Worm (Caenorhabditis elegans): ENCODE data around the gene Y38C1AA.19.

DNA sequence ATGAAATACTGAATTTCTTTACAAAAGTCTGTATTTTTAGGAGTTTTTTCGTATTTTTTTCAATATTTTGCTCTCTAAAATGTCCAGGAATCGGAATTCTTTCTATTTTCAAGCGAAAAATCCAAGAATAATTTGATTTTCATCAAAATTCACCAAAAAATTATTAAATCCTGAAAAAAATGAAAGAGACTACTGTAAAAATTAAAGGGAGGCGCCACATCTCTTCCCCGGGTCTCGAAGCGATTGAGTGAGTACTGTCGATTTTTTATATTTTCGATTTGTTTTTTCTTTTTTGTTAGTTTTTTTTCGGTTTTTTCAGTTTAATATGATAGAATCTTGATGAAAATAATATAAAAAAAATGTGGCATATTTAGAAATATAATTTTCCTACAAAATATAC is 23.6 kb downstream of the Y38C1AA.19 start:
- TF ChIP-seq lsy-2 (tag; optimal IDR thresholded peaks at IDR 0.05) (no peak), aly-2 (tag; optimal IDR thresholded peaks at IDR 0.05) (no peak), ztf-4 (tag; optimal IDR thresholded peaks at IDR 0.05) (no peak), Y55F3AM.14 (GFP tag; optimal IDR thresholded peaks at IDR 0.05) (no peak), ama-1 (optimal IDR thresholded peaks at IDR 0.05) (no peak), snpc-4 (tag; optimal IDR thresholded peaks at IDR 0.05) (no peak), egl-27 (tag; optimal IDR thresholded peaks at IDR 0.05) (no peak), zag-1 (tag; optimal IDR thresholded peaks at IDR 0.05) (no peak), nhr-25 (tag; optimal IDR thresholded peaks at IDR 0.05) (no peak), lin-13 (GFP tag; optimal IDR thresholded peaks at IDR 0.05) (no peak), nhr-77 (tag; optimal IDR thresholded peaks at IDR 0.05) (no peak), skn-1 (tag; optimal IDR thresholded peaks at IDR 0.05) (no peak), elt-1 (tag; optimal IDR thresholded peaks at IDR 0.05) (no peak)

Measured in whole organism, L2 larva.